Worm (Caenorhabditis elegans) whole organism, L1 larva: ENCODE results near the gene C26E1.1.

ENCODE experiments used
- C16A3.4 ChIP-seq: fragments of 150-350 bp; optimal IDR thresholded peaks from 2 replicates; lab custom pipeline; 2014; ENCODE audit warnings: missing biosample characterization, missing genetic modification characterization
- C34B4.2 ChIP-seq: sonication (generic microtip); optimal IDR thresholded peaks from 2 replicates; lab custom pipeline; 2017; ENCODE audit warnings: mild to moderate bottlenecking, missing genetic modification characterization, missing compliant biosample characterization
- blmp-1 ChIP-seq: fragments of 150-350 bp; optimal IDR thresholded peaks from 2 replicates; lab custom pipeline; 2014; ENCODE audit warnings: missing biosample characterization, missing genetic modification characterization
- ceh-82 ChIP-seq, 3 experiments: fragments of 150-350 bp in 1 of 3; sonication (generic microtip) in 2 of 3; optimal IDR thresholded peaks; 2 replicates each; lab custom pipeline; 2014 to 2017; ENCODE audit warnings: missing biosample characterization in 3 of 3, missing genetic modification characterization in 3 of 3
- ces-1 ChIP-seq: fragments of 150-350 bp; optimal IDR thresholded peaks from 2 replicates; lab custom pipeline; 2014; ENCODE audit warnings: missing biosample characterization, missing genetic modification reagents, missing genetic modification characterization
- dpl-1 ChIP-seq, 3 experiments: fragments of 150-350 bp in 2 of 3; sonication (generic microtip) in 1 of 3; optimal IDR thresholded peaks; 2 replicates each; lab custom pipeline; 2014 to 2017; ENCODE audit warnings: missing biosample characterization in 3 of 3, missing genetic modification characterization in 3 of 3, missing genetic modification reagents in 3 of 3
- efl-1 ChIP-seq, 4 experiments: fragments of 150-350 bp; optimal IDR thresholded peaks in 3 of 4; peaks in 1 of 4; 1 replicate in 1 of 4; 2 replicates in 3 of 4; lab custom pipeline; 2014; ENCODE audit warnings: missing biosample characterization in 2 of 4, missing genetic modification characterization in 2 of 4, missing genetic modification reagents in 2 of 4
- elt-2 ChIP-seq: sonication (generic microtip); optimal IDR thresholded peaks from 2 replicates; lab custom pipeline; 2016; ENCODE audit warnings: missing genetic modification characterization, mild to moderate bottlenecking, inconsistent platforms, missing compliant biosample characterization, missing genetic modification reagents
- ets-5 ChIP-seq: fragments of 200-800 bp; sonication (Bioruptor generic); IDR thresholded peaks from 2 replicates; pipeline ENCODE4 v1.3.6; 2022; ENCODE audit warnings: missing genetic modification characterization, missing compliant biosample characterization
- fkh-10 ChIP-seq: sonication (generic microtip); optimal IDR thresholded peaks from 2 replicates; lab custom pipeline; 2017; ENCODE audit warnings: missing biosample characterization, missing genetic modification reagents, missing genetic modification characterization
- fkh-8 ChIP-seq: sonication (generic microtip); optimal IDR thresholded peaks from 2 replicates; lab custom pipeline; 2016; ENCODE audit warnings: mild to moderate bottlenecking, missing genetic modification characterization, missing compliant biosample characterization
- lin-13 ChIP-seq: fragments of 150-350 bp; optimal IDR thresholded peaks from 2 replicates; lab custom pipeline; 2014; ENCODE audit warnings: missing biosample characterization, missing genetic modification reagents, missing genetic modification characterization
- lin-14 ChIP-seq: fragments of 200-800 bp; sonication (Bioruptor generic); optimal IDR thresholded peaks from 2 replicates; lab custom pipeline; 2018; ENCODE audit warnings: mild to moderate bottlenecking, missing genetic modification characterization, moderate library complexity, missing compliant biosample characterization
- lin-15B ChIP-seq: fragments of 150-350 bp; sonication (generic microtip); optimal IDR thresholded peaks from 3 replicates; lab custom pipeline; 2014; ENCODE audit warnings: missing biosample characterization, missing genetic modification characterization
- lin-35 ChIP-seq, 2 experiments: fragments of 150-350 bp; optimal IDR thresholded peaks; 2 replicates each; lab custom pipeline; 2014; ENCODE audit warnings: missing biosample characterization in 2 of 2, missing genetic modification characterization in 2 of 2, missing genetic modification reagents in 2 of 2
- lsy-2 ChIP-seq, 2 experiments: fragments of 150-350 bp; optimal IDR thresholded peaks; 2 replicates each; lab custom pipeline; 2014; ENCODE audit warnings: missing biosample characterization in 2 of 2, missing genetic modification characterization in 2 of 2
- mab-9 ChIP-seq: fragments of 200-800 bp; sonication (Bioruptor generic); IDR thresholded peaks from 2 replicates; pipeline ENCODE4 v1.3.6; 2022; ENCODE audit warnings: missing genetic modification reagents, missing genetic modification characterization, missing compliant biosample characterization
- mdl-1 ChIP-seq, 2 experiments: fragments of 150-350 bp; optimal IDR thresholded peaks; 2 replicates each; lab custom pipeline; 2014 to 2017; ENCODE audit warnings: missing biosample characterization in 2 of 2, missing genetic modification characterization in 2 of 2, inconsistent platforms in 1 of 2
- mef-2 ChIP-seq: fragments of 150-350 bp; optimal IDR thresholded peaks from 2 replicates; lab custom pipeline; 2014; ENCODE audit warnings: missing biosample characterization, missing genetic modification characterization
- mep-1 ChIP-seq: fragments of 150-350 bp; optimal IDR thresholded peaks from 2 replicates; lab custom pipeline; 2014; ENCODE audit warnings: missing biosample characterization, missing genetic modification characterization
- nhr-11 ChIP-seq: fragments of 150-350 bp; optimal IDR thresholded peaks from 2 replicates; lab custom pipeline; 2014; ENCODE audit warnings: missing biosample characterization, missing genetic modification characterization
- nhr-12 ChIP-seq: sonication (generic microtip); optimal IDR thresholded peaks from 2 replicates; lab custom pipeline; 2017; ENCODE audit warnings: missing biosample characterization, missing genetic modification characterization
- nhr-19 ChIP-seq: fragments of 200-800 bp; sonication (Bioruptor generic); conservative IDR thresholded peaks from 2 replicates; pipeline ENCODE4 v1.3.6; 2022; ENCODE audit warnings: missing genetic modification characterization, missing compliant biosample characterization
- nhr-20 ChIP-seq: sonication (generic microtip); optimal IDR thresholded peaks from 2 replicates; lab custom pipeline; 2016; ENCODE audit warnings: mild to moderate bottlenecking, missing genetic modification characterization, missing compliant biosample characterization
- nhr-237 ChIP-seq: fragments of 150-350 bp; optimal IDR thresholded peaks from 2 replicates; lab custom pipeline; 2014; ENCODE audit warnings: missing biosample characterization, missing genetic modification characterization
- nhr-28 ChIP-seq: fragments of 150-350 bp; optimal IDR thresholded peaks from 2 replicates; lab custom pipeline; 2014; ENCODE audit warnings: missing biosample characterization, missing genetic modification characterization
- nhr-47 ChIP-seq: sonication (generic microtip); optimal IDR thresholded peaks from 2 replicates; lab custom pipeline; 2016; ENCODE audit warnings: mild to moderate bottlenecking, missing genetic modification characterization, moderate library complexity, missing compliant biosample characterization
- nhr-71 ChIP-seq: sonication (generic microtip); optimal IDR thresholded peaks from 2 replicates; lab custom pipeline; 2016; ENCODE audit warnings: mild to moderate bottlenecking, missing genetic modification characterization, moderate library complexity, missing compliant biosample characterization
- nhr-77 ChIP-seq: fragments of 150-350 bp; optimal IDR thresholded peaks from 2 replicates; lab custom pipeline; 2014; ENCODE audit warnings: missing biosample characterization, missing genetic modification characterization
- nhr-84 ChIP-seq: sonication (generic microtip); optimal IDR thresholded peaks from 2 replicates; lab custom pipeline; 2017; ENCODE audit warnings: missing biosample characterization, missing genetic modification characterization
- nhr-85 ChIP-seq: sonication (generic microtip); peaks from one replicate; lab custom pipeline; 2016; ENCODE audit warnings: missing genetic modification characterization, inconsistent platforms, missing compliant biosample characterization
- nhr-90 ChIP-seq: sonication (generic microtip); optimal IDR thresholded peaks from 2 replicates; lab custom pipeline; 2016; ENCODE audit warnings: mild to moderate bottlenecking, missing genetic modification characterization, missing compliant biosample characterization; ENCODE audit not compliant: poor library complexity
- rnt-1 ChIP-seq: sonication (generic microtip); optimal IDR thresholded peaks from 2 replicates; lab custom pipeline; 2016; ENCODE audit warnings: mild to moderate bottlenecking, missing genetic modification characterization, moderate library complexity, missing compliant biosample characterization
- snu-23 ChIP-seq: sonication (generic microtip); optimal IDR thresholded peaks from 2 replicates; lab custom pipeline; 2016; ENCODE audit warnings: missing genetic modification characterization, missing compliant biosample characterization
- swsn-7 ChIP-seq: sonication (generic microtip); optimal IDR thresholded peaks from 2 replicates; lab custom pipeline; 2016; ENCODE audit warnings: missing genetic modification characterization, missing compliant biosample characterization
- unc-30 ChIP-seq: sonication (generic microtip); optimal IDR thresholded peaks from 2 replicates; lab custom pipeline; 2017; ENCODE audit warnings: missing biosample characterization, missing genetic modification characterization
- xbp-1 ChIP-seq: sonication (generic microtip); optimal IDR thresholded peaks from 2 replicates; lab custom pipeline; 2016; ENCODE audit warnings: missing genetic modification characterization, missing compliant biosample characterization
- ztf-11 ChIP-seq, 2 experiments: sonication (generic microtip); optimal IDR thresholded peaks; 2 replicates each; lab custom pipeline; 2016 to 2017; ENCODE audit warnings: missing genetic modification characterization in 2 of 2, missing biosample characterization in 1 of 2, missing compliant biosample characterization in 1 of 2

C26E1.1 gene

ce11 chrV:13333386-13334180 is 36.3 kb downstream of the C26E1.1 start, which contains the start of gene nhr-168 (continued):
- TF ChIP-seq ztf-11 (tag; optimal IDR thresholded peaks at IDR 0.05; lab: Kevin White, UChicago) (no peak), swsn-7 (no peak), nhr-11 (tag; lab: Kevin White, UChicago) (no peak), nhr-20 (tag; lab: Kevin White, UChicago) (peak; percentile 5), C34B4.2 (tag; lab: Kevin White, UChicago) (no peak), nhr-28 (no peak), efl-1 (optimal IDR thresholded peaks at IDR 0.05; lab: Kevin White, UChicago) (no peak), efl-1 (GFP tag; optimal IDR thresholded peaks at IDR 0.05 in 1 of 2; lab: Kevin White, UChicago) (no peak), nhr-19 (GFP tag; lab: Robert Waterston, UW) (no peak), ces-1 (GFP tag; lab: Kevin White, UChicago) (no peak), dpl-1 (GFP tag; optimal IDR thresholded peaks at IDR 0.05; lab: Kevin White, UChicago) (no peak), rnt-1 (tag; lab: Kevin White, UChicago) (peak; percentile 12), nhr-90 (tag; lab: Kevin White, UChicago) (no peak), mef-2 (tag; lab: Kevin White, UChicago) (no peak), nhr-84 (tag; lab: Kevin White, UChicago) (no peak), nhr-12 (tag; lab: Kevin White, UChicago) (no peak), ceh-82 (tag; optimal IDR thresholded peaks at IDR 0.05; lab: Kevin White, UChicago) (no peak), xbp-1 (no peak), elt-2 (tag; lab: Kevin White, UChicago) (peak; percentile 72), fkh-10 (GFP tag; lab: Kevin White, UChicago) (no peak), lsy-2 (tag; optimal IDR thresholded peaks at IDR 0.05; lab: Kevin White, UChicago) (no peak), C16A3.4 (no peak), nhr-47 (tag; lab: Kevin White, UChicago) (no peak), lin-15B (tag; lab: Kevin White, UChicago) (no peak), snu-23 (GFP tag; lab: Kevin White, UChicago) (no peak), nhr-237 (tag; lab: Kevin White, UChicago) (no peak)

ce11 chrV:13334447-13334846 is 37.1 kb downstream of the C26E1.1 start:
- peak; percentile 3 for TF ChIP-seq lin-14 (GFP tag; lab: Kevin White, UChicago)
- TF ChIP-seq lin-35 (GFP tag; optimal IDR thresholded peaks at IDR 0.05; lab: Kevin White, UChicago) = peak in 1 of 2 experiments; percentile 4
- TF ChIP-seq nhr-85 (tag; lab: Kevin White, UChicago) = peak; percentile 18
- peak in 1 of 2 experiments; percentile 11 for TF ChIP-seq mdl-1 (tag; optimal IDR thresholded peaks at IDR 0.05; lab: Kevin White, UChicago)
- peak; percentile 11 for TF ChIP-seq nhr-20 (tag; lab: Kevin White, UChicago)
- no peak for TF ChIP-seq nhr-77 (tag; lab: Kevin White, UChicago)
- TF ChIP-seq mab-9 (GFP tag; lab: Robert Waterston, UW) = no peak
- TF ChIP-seq nhr-71 (tag; lab: Kevin White, UChicago) = peak; percentile 19
- peak; percentile 27 for TF ChIP-seq fkh-8 (tag; lab: Kevin White, UChicago)
- TF ChIP-seq lin-13 (GFP tag; lab: Kevin White, UChicago) = no peak
- peak; percentile 7 for TF ChIP-seq rnt-1 (tag; lab: Kevin White, UChicago)
- no peak for TF ChIP-seq unc-30 (tag; lab: Kevin White, UChicago)

ce11 chrV:13335883-13336419 is 38.6 kb downstream of the C26E1.1 start, which contains the start of gene C50B6.9:
C50B6.9 (plus strand) TSS chrV:13336369.
- TF ChIP-seq mep-1 (peak; percentile 26), blmp-1 (tag; lab: Kevin White, UChicago) (peak; percentile 21), ets-5 (GFP tag; lab: Robert Waterston, UW) (no peak)
